Worm (Caenorhabditis elegans) whole organism, mixed stage, embryonic: ENCODE measurements around the gene bus-2.
A peak's percentile ranks its signal among the peaks of the same experiment; 100 is the strongest.

Experiments
- M03D4.4 ChIP-seq: sonication (generic microtip); optimal IDR thresholded peaks from 2 replicates; lab custom pipeline; 2017; ENCODE audit warnings: mild to moderate bottlenecking, missing genetic modification characterization, missing compliant biosample characterization
- blmp-1 ChIP-seq: fragments of 150-350 bp; optimal IDR thresholded peaks from 2 replicates; lab custom pipeline; 2014; ENCODE audit warnings: missing biosample characterization, missing genetic modification characterization
- ceh-39 ChIP-seq: fragments of 150-350 bp; optimal IDR thresholded peaks from 2 replicates; lab custom pipeline; 2014; ENCODE audit warnings: missing biosample characterization, missing genetic modification characterization
- ceh-43 ChIP-seq: fragments of 200-800 bp; sonication (Bioruptor generic); optimal IDR thresholded peaks from 2 replicates; lab custom pipeline; 2018; ENCODE audit warnings: mild to moderate bottlenecking, missing genetic modification characterization, moderate library complexity, missing compliant biosample characterization
- ceh-83 ChIP-seq: fragments of 200-800 bp; sonication (Bioruptor generic); optimal IDR thresholded peaks from 2 replicates; lab custom pipeline; 2018; ENCODE audit warnings: mild to moderate bottlenecking, missing genetic modification characterization, missing compliant biosample characterization
- ces-1 ChIP-seq: fragments of 150-350 bp; optimal IDR thresholded peaks from 2 replicates; lab custom pipeline; 2014; ENCODE audit warnings: missing biosample characterization, missing genetic modification reagents, missing genetic modification characterization
- cnd-1 ChIP-seq: fragments of 200-800 bp; sonication (Bioruptor generic); optimal IDR thresholded peaks from 2 replicates; lab custom pipeline; 2018; ENCODE audit warnings: mild to moderate bottlenecking, missing genetic modification characterization, missing compliant biosample characterization
- drap-1 ChIP-seq: fragments of 200-800 bp; sonication (Bioruptor generic); optimal IDR thresholded peaks from 3 replicates; lab custom pipeline; 2018; ENCODE audit warnings: mild to moderate bottlenecking, missing genetic modification characterization, missing compliant biosample characterization
- elt-1 ChIP-seq: sonication (generic microtip); optimal IDR thresholded peaks from 2 replicates; lab custom pipeline; 2017; ENCODE audit warnings: missing genetic modification characterization, mild to moderate bottlenecking, missing compliant biosample characterization, antibody characterized with exemption, moderate library complexity, borderline replicate concordance; ENCODE audit not compliant: insufficient read depth
- elt-3 ChIP-seq: fragments of 150-350 bp; optimal IDR thresholded peaks from 2 replicates; lab custom pipeline; 2014; ENCODE audit warnings: missing biosample characterization, missing genetic modification characterization
- flh-1 ChIP-seq: fragments of 200-800 bp; sonication (Bioruptor generic); optimal IDR thresholded peaks from 2 replicates; lab custom pipeline; 2018; ENCODE audit warnings: mild to moderate bottlenecking, missing genetic modification characterization, moderate library complexity, missing compliant biosample characterization
- lin-13 ChIP-seq: fragments of 150-350 bp; optimal IDR thresholded peaks from 2 replicates; lab custom pipeline; 2014; ENCODE audit warnings: missing biosample characterization, missing genetic modification characterization
- lin-32 ChIP-seq: fragments of 200-800 bp; sonication (Bioruptor generic); optimal IDR thresholded peaks from 2 replicates; lab custom pipeline; 2018; ENCODE audit warnings: mild to moderate bottlenecking, missing genetic modification characterization, missing compliant biosample characterization
- mls-2 ChIP-seq: sonication (generic microtip); optimal IDR thresholded peaks from 2 replicates; lab custom pipeline; 2016; ENCODE audit warnings: mild to moderate bottlenecking, missing genetic modification characterization, moderate library complexity, missing compliant biosample characterization
- nhr-237 ChIP-seq: fragments of 150-350 bp; optimal IDR thresholded peaks from 2 replicates; lab custom pipeline; 2014; ENCODE audit warnings: missing biosample characterization, missing genetic modification characterization
- nhr-76 ChIP-seq: sonication (generic microtip); optimal IDR thresholded peaks from 2 replicates; lab custom pipeline; 2017; ENCODE audit warnings: missing biosample characterization, missing genetic modification characterization
- sem-2 ChIP-seq: fragments of 200-800 bp; sonication (Bioruptor generic); optimal IDR thresholded peaks from 2 replicates; lab custom pipeline; 2018; ENCODE audit warnings: mild to moderate bottlenecking, missing genetic modification characterization, missing compliant biosample characterization
- sptf-1 ChIP-seq: sonication (generic microtip); optimal IDR thresholded peaks from 2 replicates; lab custom pipeline; 2017; ENCODE audit warnings: mild to moderate bottlenecking, missing genetic modification characterization, moderate library complexity, missing compliant biosample characterization
- tbx-8 ChIP-seq: fragments of 200-800 bp; sonication (Bioruptor generic); optimal IDR thresholded peaks from 2 replicates; lab custom pipeline; 2018; ENCODE audit warnings: mild to moderate bottlenecking, missing genetic modification characterization, moderate library complexity, missing compliant biosample characterization
- unc-120 ChIP-seq: sonication (generic microtip); optimal IDR thresholded peaks from 2 replicates; lab custom pipeline; 2017; ENCODE audit warnings: missing genetic modification characterization, missing compliant biosample characterization; ENCODE audit not compliant: poor library complexity, severe bottlenecking
- unc-39 ChIP-seq: fragments of 150-350 bp; optimal IDR thresholded peaks from 2 replicates; lab custom pipeline; 2014; ENCODE audit warnings: missing biosample characterization, missing genetic modification characterization
- zip-8 ChIP-seq: fragments of 150-350 bp; optimal IDR thresholded peaks from 2 replicates; lab custom pipeline; 2014; ENCODE audit warnings: missing biosample characterization, missing genetic modification characterization
- ztf-11 ChIP-seq: fragments of 150-350 bp; optimal IDR thresholded peaks from 2 replicates; lab custom pipeline; 2014; ENCODE audit warnings: missing biosample characterization, missing genetic modification characterization

Gene bus-2

DNA sequence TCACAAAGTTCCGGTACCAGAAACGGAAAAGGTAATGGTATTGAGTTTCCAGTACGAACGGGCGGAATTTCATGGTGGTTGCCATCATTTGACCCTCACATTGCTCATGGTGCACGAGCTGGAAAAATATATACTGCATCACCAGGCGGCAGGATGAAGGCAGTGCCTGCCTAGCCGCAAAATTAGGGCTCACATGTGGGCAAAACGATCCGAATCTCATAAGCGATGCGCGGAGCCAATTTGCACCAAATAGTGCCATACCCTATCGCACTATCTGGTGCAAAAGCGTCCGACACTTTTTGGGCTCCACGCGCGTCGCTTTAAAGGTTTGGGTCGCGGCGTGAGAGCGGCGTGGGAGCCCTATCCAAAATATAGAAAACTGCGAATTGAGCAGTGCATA is 20.5 kb upstream of the bus-2 start:
- TF ChIP-seq blmp-1 (tag; lab: Kevin White, UChicago), result no peak
- TF ChIP-seq, all 35 proteins: peak for 0

DNA sequence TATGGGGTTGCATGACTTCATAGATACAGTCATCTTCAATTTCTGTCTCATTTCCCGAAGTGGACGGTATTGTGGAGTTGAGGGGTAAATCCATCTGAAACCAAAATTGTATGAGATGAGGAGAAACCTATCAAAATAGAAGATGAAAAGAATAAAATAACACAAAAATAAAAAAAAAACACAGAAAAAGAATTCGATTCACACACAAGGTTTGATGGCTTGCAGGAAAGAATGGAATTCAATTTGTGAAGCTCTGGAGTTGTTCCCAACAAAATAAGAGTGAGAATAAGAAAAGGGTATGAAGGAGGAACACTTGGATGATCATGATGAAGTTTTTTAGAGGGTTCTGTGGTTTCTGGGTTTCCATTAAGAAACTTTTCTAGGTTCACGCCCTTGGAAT is 17.6 kb upstream of the bus-2 start, which contains the start of gene Y41D4B.24:
Gene Y41D4B.24, minus strand, starts transcription at position 101 of the 400 bp plus-strand sequence.
- TF ChIP-seq lin-13 (tag; lab: Kevin White, UChicago), result no peak
- TF ChIP-seq sem-2, result no peak
- no peak for TF ChIP-seq flh-1 (GFP tag; lab: Kevin White, UChicago)
- no peak for TF ChIP-seq mls-2 (tag; lab: Kevin White, UChicago)
- TF ChIP-seq, all 35 proteins: peak for 0

- TF ChIP-seq lin-32, result peak; percentile 8
- TF ChIP-seq nhr-76 (tag; lab: Kevin White, UChicago), result no peak
- TF ChIP-seq M03D4.4, result peak; percentile 6
- TF ChIP-seq cnd-1 (tag; lab: Kevin White, UChicago), result peak; percentile 18
- no peak for TF ChIP-seq nhr-237 (tag; lab: Kevin White, UChicago)
- TF ChIP-seq sptf-1, result peak; percentile 70
- TF ChIP-seq tbx-8 (GFP tag; lab: Kevin White, UChicago), result peak; percentile 34
- TF ChIP-seq mls-2 (tag; lab: Kevin White, UChicago), result no peak
Observed at ce11 chrIV:1687151-1687550, 12.5 kb upstream of the bus-2 start.

- TF ChIP-seq M03D4.4, result no peak
- no peak for TF ChIP-seq elt-3
- peak; percentile 63 for TF ChIP-seq ces-1
Observed at ce11 chrIV:1691651-1692050, 8.0 kb upstream of the bus-2 start.

DNA sequence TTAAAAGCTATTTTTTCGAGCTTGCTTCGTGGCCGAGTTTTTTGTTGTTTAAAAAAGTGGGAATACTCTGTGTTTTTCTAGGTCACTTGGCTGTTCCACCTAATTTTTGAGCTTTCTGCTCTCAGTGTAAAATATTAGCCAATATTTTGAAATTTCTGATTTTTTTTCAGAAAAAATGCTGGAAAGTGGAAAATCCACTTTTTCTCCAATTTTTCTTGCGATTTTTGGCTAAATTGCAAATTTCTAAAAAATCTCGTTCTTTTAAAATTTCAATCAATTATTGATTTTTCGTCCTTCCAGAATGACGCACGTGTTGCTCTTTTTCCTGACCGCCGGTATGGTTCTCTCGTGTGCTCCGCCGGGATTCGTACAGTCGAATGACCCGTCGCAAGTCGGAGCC is 7.3 kb downstream of the bus-2 start, which contains the start of gene K08D12.4:
Gene K08D12.4, plus strand, starts transcription at position 301 of the 400 bp plus-strand sequence.
- TF ChIP-seq ceh-83 (GFP tag; lab: Kevin White, UChicago) (no peak), flh-1 (GFP tag; lab: Kevin White, UChicago) (no peak), unc-39 (tag; lab: Kevin White, UChicago) (no peak), ztf-11 (tag; lab: Kevin White, UChicago) (no peak), elt-1 (no peak), cnd-1 (tag; lab: Kevin White, UChicago) (no peak)

- TF ChIP-seq ceh-39 (tag; lab: Kevin White, UChicago) (no peak), nhr-237 (tag; lab: Kevin White, UChicago) (no peak), unc-120 (tag; lab: Kevin White, UChicago) (no peak), elt-3 (no peak), flh-1 (GFP tag; lab: Kevin White, UChicago) (no peak), sptf-1 (no peak), ceh-43 (no peak), lin-13 (tag; lab: Kevin White, UChicago) (no peak), tbx-8 (GFP tag; lab: Kevin White, UChicago) (no peak), drap-1 (no peak), ceh-83 (GFP tag; lab: Kevin White, UChicago) (no peak), elt-1 (no peak), zip-8 (no peak), mls-2 (tag; lab: Kevin White, UChicago) (no peak), lin-32 (no peak)
Observed at ce11 chrIV:1707960-1708359, 8.3 kb downstream of the bus-2 start.

ce11 chrIV:1708426-1708826 is 8.7 kb downstream of the bus-2 start:
- TF ChIP-seq elt-1, result no peak
- TF ChIP-seq lin-13 (tag; lab: Kevin White, UChicago), result no peak

DNA sequence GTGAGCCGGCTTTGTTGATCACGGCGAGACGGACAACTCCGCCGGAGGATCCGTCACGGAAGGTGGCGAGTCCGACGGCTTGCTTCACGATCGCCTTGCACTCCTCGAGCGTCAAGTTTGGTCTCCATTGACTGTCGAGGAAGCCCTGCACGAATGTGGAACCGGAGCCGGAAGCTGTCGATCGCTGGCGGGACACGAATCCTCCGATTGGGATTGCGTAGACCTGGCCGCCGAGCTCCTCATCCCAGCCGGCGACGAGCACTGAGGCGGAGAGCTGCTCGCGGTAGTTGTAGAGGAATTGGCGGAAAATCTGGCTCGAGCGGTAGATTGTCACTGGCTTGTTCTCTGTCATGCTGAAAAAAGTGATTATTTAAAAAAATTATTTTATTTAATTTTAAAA is 9.3 kb downstream of the bus-2 start:
- TF ChIP-seq sem-2 (no peak), cnd-1 (tag; lab: Kevin White, UChicago) (no peak)
